Worm (Caenorhabditis elegans): ENCODE data around the gene lmtr-2.

lmtr-2 gene

DNA sequence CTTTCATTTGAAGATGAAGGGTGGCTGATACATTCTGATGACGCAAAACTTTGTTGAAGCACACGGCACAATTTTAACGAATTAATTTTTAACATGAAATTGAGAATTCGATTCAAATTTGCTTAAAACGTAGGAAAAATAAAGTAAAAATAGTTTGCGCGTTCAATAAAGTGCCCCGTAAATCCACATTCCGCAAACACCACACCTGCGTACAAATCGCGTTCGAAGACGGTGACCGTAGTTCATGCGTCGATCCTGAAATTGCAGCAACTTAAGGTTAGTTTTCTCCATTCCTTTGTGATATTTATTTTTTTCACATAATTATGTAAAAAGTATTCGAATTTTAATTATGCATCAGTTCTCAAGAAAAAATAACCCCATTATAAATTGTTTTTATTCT lies 13.8 kb upstream of the lmtr-2 start, which contains the start of gene F43H9.3:
F43H9.3 (minus strand) TSS at position 189 of the 400 bp plus-strand sequence.
- TF ChIP-seq fkh-10 (GFP tag; optimal IDR thresholded peaks at IDR 0.05): no peak
- TF ChIP-seq daf-12 (tag; optimal IDR thresholded peaks at IDR 0.05): no peak
- TF ChIP-seq nhr-10 (tag; optimal IDR thresholded peaks at IDR 0.05): no peak
- TF ChIP-seq daf-16 (GFP tag; optimal IDR thresholded peaks at IDR 0.05): no peak
- TF ChIP-seq daf-16 (tag; optimal IDR thresholded peaks at IDR 0.05): no peak
- no peak for TF ChIP-seq egl-43 (GFP tag; IDR thresholded peaks at IDR 0.05)
- TF ChIP-seq ctbp-1 (GFP tag; IDR thresholded peaks at IDR 0.05): no peak
- no peak for TF ChIP-seq dmd-8 (GFP tag; IDR thresholded peaks at IDR 0.05)
- TF ChIP-seq ceh-82 (tag; optimal IDR thresholded peaks at IDR 0.05): no peak
- no peak for TF ChIP-seq F44E2.7 (GFP tag; IDR thresholded peaks at IDR 0.05)
- no peak for TF ChIP-seq gei-8 (GFP tag; optimal IDR thresholded peaks at IDR 0.05)
- TF ChIP-seq lin-38 (GFP tag; IDR thresholded peaks at IDR 0.05): peak; percentile 31; the same call in 1 of the 2 replicates
- no peak for TF ChIP-seq ztf-11 (tag; optimal IDR thresholded peaks at IDR 0.05)
- TF ChIP-seq hlh-11 (tag; optimal IDR thresholded peaks at IDR 0.05): no peak
- no peak for TF ChIP-seq aly-2 (tag; optimal IDR thresholded peaks at IDR 0.05)
- TF ChIP-seq nhr-42 (GFP tag; IDR thresholded peaks at IDR 0.05): no peak
- no peak for TF ChIP-seq fos-1 (tag; optimal IDR thresholded peaks at IDR 0.05)
- TF ChIP-seq hif-1 (tag; optimal IDR thresholded peaks at IDR 0.05): no peak
- TF ChIP-seq nhr-11 (tag; optimal IDR thresholded peaks at IDR 0.05): no peak
- no peak for TF ChIP-seq unc-39 (tag; optimal IDR thresholded peaks at IDR 0.05)
- no peak for TF ChIP-seq daf-19 (GFP tag; conservative IDR thresholded peaks at IDR 0.05)
- TF ChIP-seq R02D3.7 (tag; optimal IDR thresholded peaks at IDR 0.05): peak; percentile 83
- TF ChIP-seq lin-15B (tag; optimal IDR thresholded peaks at IDR 0.05): no peak
- TF ChIP-seq zip-11 (GFP tag; IDR thresholded peaks at IDR 0.05): no peak
- TF ChIP-seq T26A8.4 (GFP tag; IDR thresholded peaks at IDR 0.05): no peak
- no peak for TF ChIP-seq zag-1 (tag; optimal IDR thresholded peaks at IDR 0.05)
- TF ChIP-seq lin-39 (tag; optimal IDR thresholded peaks at IDR 0.05): no peak
- no peak for TF ChIP-seq nhr-77 (tag; optimal IDR thresholded peaks at IDR 0.05)
- TF ChIP-seq lin-29 (GFP tag; IDR thresholded peaks at IDR 0.05): no peak
- no peak for TF ChIP-seq spr-1 (tag; optimal IDR thresholded peaks at IDR 0.05)
- TF ChIP-seq ceh-28 (tag; optimal IDR thresholded peaks at IDR 0.05): no peak
- TF ChIP-seq snpc-1.2 (GFP tag; IDR thresholded peaks at IDR 0.05): no peak
- TF ChIP-seq madf-9 (GFP tag; conservative IDR thresholded peaks at IDR 0.05): no peak
- TF ChIP-seq tra-1 (GFP tag; IDR thresholded peaks at IDR 0.05): no peak
- TF ChIP-seq ztf-7 (tag; optimal IDR thresholded peaks at IDR 0.05): no peak
- no peak for TF ChIP-seq dve-1 (tag; optimal IDR thresholded peaks at IDR 0.05; ENCODE audit: insufficient read depth)
- no peak for TF ChIP-seq Y5F2A.4 (GFP tag; optimal IDR thresholded peaks at IDR 0.05)
- TF ChIP-seq lin-13 (GFP tag; optimal IDR thresholded peaks at IDR 0.05): no peak
- TF ChIP-seq dpl-1 (GFP tag; optimal IDR thresholded peaks at IDR 0.05): peak; percentile 38
- TF ChIP-seq unc-62 (GFP tag; optimal IDR thresholded peaks at IDR 0.05 in 1 of 2): peak in 1 of 2 experiments; percentile 46
- no peak for TF ChIP-seq unc-62 (tag; optimal IDR thresholded peaks at IDR 0.05)
- peak; percentile 56 for TF ChIP-seq aha-1 (tag)
- TF ChIP-seq snpc-4 (tag; optimal IDR thresholded peaks at IDR 0.05): no peak
- TF ChIP-seq jun-1 (tag; optimal IDR thresholded peaks at IDR 0.05): no peak
- TF ChIP-seq lsy-2 (tag; optimal IDR thresholded peaks at IDR 0.05): peak in 1 of 2 experiments; percentile 87
- no peak for TF ChIP-seq spr-3 (GFP tag; optimal IDR thresholded peaks at IDR 0.05)
- TF ChIP-seq D1046.2 (GFP tag; IDR thresholded peaks at IDR 0.05): no peak
- TF ChIP-seq F37D6.2 (tag; optimal IDR thresholded peaks at IDR 0.05): no peak
- TF ChIP-seq mxl-2 (GFP tag; conservative IDR thresholded peaks at IDR 0.05): no peak
- no peak for TF ChIP-seq zfp-2 (tag; optimal IDR thresholded peaks at IDR 0.05)
- TF ChIP-seq egl-27 (tag; optimal IDR thresholded peaks at IDR 0.05): no peak
- TF ChIP-seq nhr-25 (tag; optimal IDR thresholded peaks at IDR 0.05; ENCODE audit: borderline replicate concordance, insufficient read depth): no peak
- no peak for TF ChIP-seq rbr-2 (tag; optimal IDR thresholded peaks at IDR 0.05)
- no peak for TF ChIP-seq nhr-6 (tag; optimal IDR thresholded peaks at IDR 0.05)

Data from whole organism, L4 larva.